Worm (Caenorhabditis elegans): ENCODE results near the gene tag-280.

tag-280 gene

DNA sequence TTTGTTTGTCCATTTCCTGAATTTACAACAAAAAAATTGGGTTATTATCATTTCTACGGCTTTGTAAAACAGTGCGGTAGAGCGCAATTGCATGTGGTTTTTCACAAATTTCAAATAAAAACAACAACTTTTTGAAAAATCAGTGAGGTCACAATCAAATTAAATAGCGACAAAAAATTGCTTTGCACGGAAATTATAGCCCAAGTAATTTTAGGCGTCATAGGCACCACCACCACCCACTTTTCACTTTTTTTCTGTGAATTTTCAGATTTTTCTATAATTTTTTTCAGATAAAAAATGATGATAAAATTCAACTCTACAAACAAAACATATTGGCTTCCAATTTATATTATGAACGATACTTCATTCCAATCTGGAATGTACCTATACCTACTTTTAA is 3.2 kb upstream of the tag-280 start, which contains the start of gene sre-38:
sre-38 (plus strand) TSS at position 301 of the 400 bp plus-strand sequence.
- TF ChIP-seq T22C8.4 (GFP tag; IDR thresholded peaks at IDR 0.05) (no peak), ref-1 (GFP tag; conservative IDR thresholded peaks at IDR 0.05) (no peak), klf-2 (GFP tag; conservative IDR thresholded peaks at IDR 0.05) (no peak), ztf-29 (GFP tag; IDR thresholded peaks at IDR 0.05) (no peak)

DNA sequence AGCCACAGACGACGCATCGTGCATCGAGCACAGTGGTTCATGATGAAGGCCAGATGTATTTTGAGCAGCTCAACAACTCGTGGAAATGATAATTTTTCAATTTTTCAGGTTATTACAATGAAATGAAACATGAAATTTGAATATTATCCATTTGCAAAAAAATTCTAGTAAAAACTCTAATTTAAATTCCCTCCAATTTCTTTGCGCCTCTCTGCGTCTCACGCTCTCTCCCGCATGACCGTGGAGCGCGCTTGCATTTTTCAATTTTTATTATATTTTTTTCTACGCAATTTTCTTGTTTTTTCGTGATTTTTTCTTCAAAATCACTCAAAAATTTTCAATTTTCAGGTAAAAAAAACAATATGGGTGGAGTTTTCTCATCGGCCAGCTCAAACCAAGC is 1.0 kb upstream of the tag-280 start, which contains the start of gene tag-281:
tag-281 (plus strand) TSS at position 340 of the 400 bp plus-strand sequence.
- TF ChIP-seq ref-1 (GFP tag; conservative IDR thresholded peaks at IDR 0.05) (no peak), ztf-29 (GFP tag; IDR thresholded peaks at IDR 0.05) (no peak), med-1 (GFP tag; optimal IDR thresholded peaks at IDR 0.05; ENCODE audit: insufficient read depth) (no peak), flt-1 (GFP tag; IDR thresholded peaks at IDR 0.05) (no peak), klf-2 (GFP tag; conservative IDR thresholded peaks at IDR 0.05) (no peak), cog-1 (tag; optimal IDR thresholded peaks at IDR 0.05) (peak; percentile 48), T22C8.4 (GFP tag; IDR thresholded peaks at IDR 0.05) (no peak), tab-1 (GFP tag; IDR thresholded peaks at IDR 0.05) (no peak), ztf-23 (GFP tag; IDR thresholded peaks at IDR 0.05) (0 out of 2 replicates have a peak, but pooled peaks have one; percentile 44)

DNA sequence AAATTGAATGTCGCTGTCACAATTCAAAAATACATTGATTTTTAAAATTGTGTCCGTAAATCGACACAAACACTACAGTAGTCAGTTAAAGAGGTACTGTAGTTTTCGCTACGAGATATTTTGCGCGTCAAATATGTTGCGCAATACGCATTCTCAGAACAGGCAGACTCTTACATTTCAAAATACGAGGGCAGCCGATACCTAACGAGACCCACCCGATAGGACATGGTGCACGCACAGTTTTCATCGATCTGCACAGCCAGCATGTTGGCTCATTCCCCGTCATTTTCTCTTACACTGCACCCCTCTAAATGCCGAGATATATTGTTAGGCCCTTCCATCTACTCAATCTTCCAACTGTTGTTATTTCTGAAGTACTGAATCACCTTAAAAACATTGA is 1.8 kb downstream of the tag-280 start, which contains the start of gene F15A4.2:
F15A4.2 (plus strand) TSS at position 301 of the 400 bp plus-strand sequence.
- no peak for TF ChIP-seq ztf-29 (GFP tag; IDR thresholded peaks at IDR 0.05)
- TF ChIP-seq ztf-23 (GFP tag; IDR thresholded peaks at IDR 0.05): no peak
- TF ChIP-seq med-1 (GFP tag; optimal IDR thresholded peaks at IDR 0.05; ENCODE audit: insufficient read depth): no peak
- no peak; the same call in 1 of the 2 replicates for TF ChIP-seq T22C8.4 (GFP tag; IDR thresholded peaks at IDR 0.05)
- TF ChIP-seq klf-2 (GFP tag; conservative IDR thresholded peaks at IDR 0.05): no peak
- no peak for TF ChIP-seq flt-1 (GFP tag; IDR thresholded peaks at IDR 0.05)
- TF ChIP-seq cog-1 (tag; optimal IDR thresholded peaks at IDR 0.05): no peak
- no peak for TF ChIP-seq tab-1 (GFP tag; IDR thresholded peaks at IDR 0.05)
- TF ChIP-seq ref-1 (GFP tag; conservative IDR thresholded peaks at IDR 0.05): no peak

DNA sequence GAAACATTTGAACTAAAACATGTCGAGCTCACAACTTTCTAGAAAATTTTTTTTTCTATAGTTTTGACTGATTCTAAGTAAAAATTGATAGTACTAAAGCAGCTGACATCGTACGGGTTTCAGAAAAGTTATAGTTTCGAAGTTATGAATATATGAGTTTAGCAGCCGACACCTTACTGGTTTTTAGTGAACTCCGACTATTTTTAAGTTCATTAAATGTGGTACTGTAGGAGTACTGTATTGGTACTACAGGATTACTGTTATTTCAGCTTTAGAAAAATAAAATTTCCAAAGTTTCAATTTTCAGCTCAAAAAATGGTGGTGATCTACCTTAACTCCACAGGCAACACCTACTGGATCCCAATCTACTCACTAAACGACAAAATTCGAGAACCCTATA is 5.1 kb downstream of the tag-280 start, which contains the start of gene sre-37:
sre-37 (plus strand) TSS at position 301 of the 400 bp plus-strand sequence.
- TF ChIP-seq ztf-29 (GFP tag; IDR thresholded peaks at IDR 0.05) (no peak), med-1 (GFP tag; optimal IDR thresholded peaks at IDR 0.05; ENCODE audit: insufficient read depth) (no peak), ztf-23 (GFP tag; IDR thresholded peaks at IDR 0.05) (no peak), flt-1 (GFP tag; IDR thresholded peaks at IDR 0.05) (no peak), ref-1 (GFP tag; conservative IDR thresholded peaks at IDR 0.05) (no peak), tab-1 (GFP tag; IDR thresholded peaks at IDR 0.05) (no peak), klf-2 (GFP tag; conservative IDR thresholded peaks at IDR 0.05) (no peak), T22C8.4 (GFP tag; IDR thresholded peaks at IDR 0.05) (no peak), cog-1 (tag; optimal IDR thresholded peaks at IDR 0.05) (no peak)

DNA sequence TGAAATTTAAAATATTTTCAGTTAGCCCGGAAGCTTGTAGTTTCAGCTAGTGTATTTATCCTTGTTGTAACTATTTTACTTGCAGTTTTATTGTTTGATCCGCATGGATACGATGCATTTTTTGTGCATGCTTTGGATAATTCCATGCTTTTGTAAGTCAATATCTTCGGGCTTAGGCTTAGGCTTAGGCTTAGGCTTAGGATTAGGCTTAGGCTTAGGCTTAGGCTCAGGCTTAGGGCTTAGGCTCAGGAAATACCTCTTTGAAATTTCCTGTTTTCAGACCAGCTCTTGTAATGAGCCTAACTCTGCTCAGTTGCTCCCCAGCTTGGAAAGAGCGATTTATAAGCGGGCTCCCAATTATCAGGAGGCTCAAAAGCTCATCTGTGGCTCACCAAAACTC is 6.6 kb downstream of the tag-280 start, which contains the start of gene srg-16:
srg-16 (plus strand) TSS at position 87 of the 400 bp plus-strand sequence.
- TF ChIP-seq ztf-23 (GFP tag; IDR thresholded peaks at IDR 0.05) (no peak), T22C8.4 (GFP tag; IDR thresholded peaks at IDR 0.05) (no peak), ref-1 (GFP tag; conservative IDR thresholded peaks at IDR 0.05) (no peak), cog-1 (tag; optimal IDR thresholded peaks at IDR 0.05) (no peak), ztf-29 (GFP tag; IDR thresholded peaks at IDR 0.05) (no peak), flt-1 (GFP tag; IDR thresholded peaks at IDR 0.05) (no peak), klf-2 (GFP tag; conservative IDR thresholded peaks at IDR 0.05) (no peak), med-1 (GFP tag; optimal IDR thresholded peaks at IDR 0.05; ENCODE audit: insufficient read depth) (no peak), tab-1 (GFP tag; IDR thresholded peaks at IDR 0.05) (no peak)

DNA sequence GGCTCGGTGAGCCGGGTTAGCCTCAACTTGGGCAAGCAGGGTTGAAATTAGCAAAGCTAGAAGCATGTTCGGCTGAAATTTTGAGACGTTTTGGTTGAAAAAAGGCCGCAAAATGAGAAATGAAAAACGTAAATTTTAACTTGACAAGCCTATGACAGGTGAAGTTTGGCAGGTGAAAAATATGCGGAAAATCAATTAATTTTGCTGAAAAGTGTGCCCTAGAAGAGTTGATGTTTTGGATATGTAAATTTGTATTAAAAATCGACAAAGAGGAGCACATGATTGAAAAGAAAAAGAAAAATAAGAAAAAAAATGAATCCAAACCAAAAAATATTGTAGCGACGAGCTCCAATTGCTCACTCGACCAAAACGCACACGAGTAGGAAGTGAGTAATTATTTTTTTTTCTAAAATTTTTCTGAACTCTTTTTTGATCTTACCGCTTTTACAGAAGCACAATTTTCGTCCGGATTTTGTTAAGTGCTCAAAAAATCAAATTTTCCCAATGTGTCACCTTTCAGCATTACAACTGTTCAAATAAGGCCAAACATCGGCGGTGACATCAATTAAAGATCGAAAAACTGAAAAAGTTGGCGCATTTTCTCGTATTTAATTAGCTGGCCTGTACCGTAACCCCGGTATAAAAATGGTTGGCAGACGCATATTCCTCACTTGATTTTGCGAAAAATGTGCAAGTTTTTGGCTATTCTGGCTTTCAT is 10.8 kb downstream of the tag-280 start, which contains the start of the genes F15A4.5 and phat-8:
F15A4.5 (minus strand) TSS at position 101 of the 718 bp plus-strand sequence.
phat-8 (plus strand) TSS at position 668 of the 718 bp plus-strand sequence.
- TF ChIP-seq T22C8.4 (GFP tag; IDR thresholded peaks at IDR 0.05) (no peak), flt-1 (GFP tag; IDR thresholded peaks at IDR 0.05) (no peak), tab-1 (GFP tag; IDR thresholded peaks at IDR 0.05) (no peak), ztf-23 (GFP tag; IDR thresholded peaks at IDR 0.05) (no peak), klf-2 (GFP tag; conservative IDR thresholded peaks at IDR 0.05) (no peak), ref-1 (GFP tag; conservative IDR thresholded peaks at IDR 0.05) (no peak), med-1 (GFP tag; optimal IDR thresholded peaks at IDR 0.05; ENCODE audit: insufficient read depth) (no peak), cog-1 (tag; optimal IDR thresholded peaks at IDR 0.05) (no peak), ztf-29 (GFP tag; IDR thresholded peaks at IDR 0.05) (no peak)

DNA sequence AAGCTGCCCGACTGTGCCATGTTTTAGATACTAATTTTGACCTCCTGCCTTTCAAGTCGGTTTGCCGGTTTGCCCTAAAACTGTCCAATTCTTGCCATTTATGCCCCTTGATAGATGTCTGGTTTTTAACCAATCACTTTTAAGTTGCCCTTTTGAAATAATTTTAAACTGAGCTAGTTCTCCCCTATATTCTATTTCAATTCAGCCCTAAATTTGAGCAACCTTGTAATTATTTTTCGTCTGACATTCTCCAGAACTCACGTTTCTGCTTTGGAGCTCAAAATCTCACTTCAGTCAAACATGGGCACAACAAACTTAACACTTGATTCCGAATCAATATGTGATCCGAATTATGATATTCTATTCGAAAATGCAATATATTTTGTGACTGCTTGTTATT is 13.0 kb downstream of the tag-280 start, which contains the start of gene srg-17:
srg-17 (plus strand) TSS at position 301 of the 400 bp plus-strand sequence.
- TF ChIP-seq klf-2 (GFP tag; conservative IDR thresholded peaks at IDR 0.05) (no peak), T22C8.4 (GFP tag; IDR thresholded peaks at IDR 0.05) (no peak), ztf-23 (GFP tag; IDR thresholded peaks at IDR 0.05) (no peak), cog-1 (tag; optimal IDR thresholded peaks at IDR 0.05) (no peak), ztf-29 (GFP tag; IDR thresholded peaks at IDR 0.05) (no peak), tab-1 (GFP tag; IDR thresholded peaks at IDR 0.05) (no peak), flt-1 (GFP tag; IDR thresholded peaks at IDR 0.05) (no peak), med-1 (GFP tag; optimal IDR thresholded peaks at IDR 0.05; ENCODE audit: insufficient read depth) (no peak), ref-1 (GFP tag; conservative IDR thresholded peaks at IDR 0.05) (no peak)

DNA sequence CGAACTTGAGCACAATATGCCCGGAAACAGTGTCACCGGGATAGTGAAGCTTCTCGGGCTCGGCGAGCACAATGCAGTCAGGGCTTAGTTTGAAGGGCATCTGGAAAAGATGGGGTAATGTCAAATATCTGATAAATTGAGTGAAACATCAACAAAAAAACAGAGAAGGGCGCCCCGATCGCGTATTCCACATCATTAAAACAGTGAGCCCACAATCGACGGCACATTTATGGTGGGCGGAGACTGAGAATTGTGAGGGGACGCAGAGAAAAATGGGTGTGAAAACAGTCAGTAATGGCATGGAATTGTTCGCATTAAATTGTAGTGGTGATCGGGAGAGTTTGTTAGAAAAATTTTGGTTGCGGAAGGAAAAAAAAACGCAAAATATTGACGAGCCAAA is 20.4 kb downstream of the tag-280 start, which contains the start of gene arrd-9:
arrd-9 (minus strand) TSS at position 101 of the 400 bp plus-strand sequence.
- TF ChIP-seq ztf-29 (GFP tag; IDR thresholded peaks at IDR 0.05): no peak
- no peak for TF ChIP-seq klf-2 (GFP tag; conservative IDR thresholded peaks at IDR 0.05)
- no peak for TF ChIP-seq ref-1 (GFP tag; conservative IDR thresholded peaks at IDR 0.05)
- no peak for TF ChIP-seq med-1 (GFP tag; optimal IDR thresholded peaks at IDR 0.05; ENCODE audit: insufficient read depth)
- TF ChIP-seq T22C8.4 (GFP tag; IDR thresholded peaks at IDR 0.05): no peak
- TF ChIP-seq ztf-23 (GFP tag; IDR thresholded peaks at IDR 0.05): no peak
- no peak for TF ChIP-seq flt-1 (GFP tag; IDR thresholded peaks at IDR 0.05)
- TF ChIP-seq cog-1 (tag; optimal IDR thresholded peaks at IDR 0.05): no peak
- TF ChIP-seq tab-1 (GFP tag; IDR thresholded peaks at IDR 0.05): no peak

DNA sequence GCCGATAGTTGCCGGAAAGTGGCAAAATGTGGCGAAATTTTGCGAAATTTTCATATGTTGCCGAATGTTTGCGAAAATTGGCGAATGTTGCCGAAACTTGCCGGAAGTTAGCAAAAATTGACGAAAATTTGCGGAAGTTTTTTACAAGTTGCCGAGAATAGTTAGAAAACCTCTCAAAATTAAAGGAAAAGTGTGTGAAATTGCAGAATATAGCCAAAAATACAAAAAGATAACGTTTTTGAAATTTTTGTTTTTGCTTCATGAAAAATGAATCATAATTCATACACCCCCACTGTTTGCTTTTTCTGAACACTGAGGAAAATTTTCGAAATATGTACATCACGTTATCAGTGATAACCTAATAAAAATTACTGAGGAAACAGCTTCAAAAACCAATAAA is 21.2 kb downstream of the tag-280 start:
- TF ChIP-seq flt-1 (GFP tag; IDR thresholded peaks at IDR 0.05): no peak
- TF ChIP-seq tab-1 (GFP tag; IDR thresholded peaks at IDR 0.05): no peak
